Fruit fly (Drosophila melanogaster): ENCODE measurements around the gene LManII.
A peak's percentile ranks its signal among the peaks of the same experiment; 100 is the strongest.

The LManII gene

dm6 chr2L:10468388-10468787 lies 10.9 kb downstream of the LManII start:
- TF ChIP-seq tin (GFP tag; optimal IDR thresholded peaks at IDR 0.05) (peak; percentile 34), Myb (GFP tag; optimal IDR thresholded peaks at IDR 0.05) (peak; percentile 8), ara (GFP tag; IDR thresholded peaks at IDR 0.05) (peak; percentile 66; the same call in 1 of the 2 replicates), pita (GFP tag; optimal IDR thresholded peaks at IDR 0.05) (no peak), Hey (tag; optimal IDR thresholded peaks at IDR 0.05) (no peak), CG11695 (GFP tag; IDR thresholded peaks at IDR 0.05) (peak; percentile 41; the same call in 1 of the 3 replicates), mld (GFP tag; IDR thresholded peaks at IDR 0.05; ENCODE audit: partially characterized antibody) (no peak), toy (GFP tag; IDR thresholded peaks at IDR 0.05) (0 out of 2 replicates have a peak, but pooled peaks have one; percentile 14), sisA (GFP tag; IDR thresholded peaks at IDR 0.05) (peak; percentile 56), fd3F (GFP tag; optimal IDR thresholded peaks at IDR 0.05) (peak; percentile 33), Xrp1 (GFP tag; IDR thresholded peaks at IDR 0.05) (peak; percentile 64), Blimp-1 (GFP tag; optimal IDR thresholded peaks at IDR 0.05) (peak; percentile 59), lab (GFP tag; optimal IDR thresholded peaks at IDR 0.05) (peak; percentile 79), CG10147 (GFP tag; optimal IDR thresholded peaks at IDR 0.05) (peak; percentile 41), sima (GFP tag; optimal IDR thresholded peaks at IDR 0.05) (no peak), Pdp1 (GFP tag; optimal IDR thresholded peaks at IDR 0.05) (peak in 1 of 2 experiments; percentile 49), MBD-R2 (GFP tag; IDR thresholded peaks at IDR 0.05) (no peak), CG15601 (tag; optimal IDR thresholded peaks at IDR 0.05) (peak; percentile 35), bowl (GFP tag; IDR thresholded peaks at IDR 0.05) (peak; percentile 28; the same call in 1 of the 2 replicates), p53 (GFP tag; optimal IDR thresholded peaks at IDR 0.05) (no peak), mirr (GFP tag; optimal IDR thresholded peaks at IDR 0.05) (peak; percentile 30), jing (GFP tag; optimal IDR thresholded peaks at IDR 0.05) (peak; percentile 14), CG13123 (GFP tag; optimal IDR thresholded peaks at IDR 0.05) (no peak), mam (GFP tag; optimal IDR thresholded peaks at IDR 0.05) (peak; percentile 39), Ets97D (GFP tag; optimal IDR thresholded peaks at IDR 0.05) (peak; percentile 1), yki (optimal IDR thresholded peaks at IDR 0.05) (no peak), CG2889 (GFP tag; IDR thresholded peaks at IDR 0.05) (0 out of 3 replicates have a peak, but pooled peaks have one; percentile 45), HmgD (GFP tag; optimal IDR thresholded peaks at IDR 0.05) (no peak), Lim3 (GFP tag; IDR thresholded peaks at IDR 0.05) (no peak), dysf (GFP tag; IDR thresholded peaks at IDR 0.05) (peak; percentile 72), CG9215 (GFP tag; IDR thresholded peaks at IDR 0.05) (no peak; the same call in 1 of the 2 replicates), ken (GFP tag; IDR thresholded peaks at IDR 0.05) (peak; percentile 55; the same call in 1 of the 3 replicates), bcd (GFP tag; optimal IDR thresholded peaks at IDR 0.05) (peak; percentile 48), vfl (GFP tag; optimal IDR thresholded peaks at IDR 0.05) (no peak), CG8478 (optimal IDR thresholded peaks at IDR 0.05) (no peak), maf-S (GFP tag; optimal IDR thresholded peaks at IDR 0.05) (no peak), Dek (tag; optimal IDR thresholded peaks at IDR 0.05) (no peak), repo (GFP tag; optimal IDR thresholded peaks at IDR 0.05) (no peak), CG30403 (GFP tag; optimal IDR thresholded peaks at IDR 0.05) (peak; percentile 59), Drgx (GFP tag; IDR thresholded peaks at IDR 0.05) (peak; percentile 80), Hr51 (GFP tag; optimal IDR thresholded peaks at IDR 0.05) (peak; percentile 3 to 56), CG6791 (GFP tag; IDR thresholded peaks at IDR 0.05; ENCODE audit: partially characterized antibody) (no peak), CG4328 (GFP tag; optimal IDR thresholded peaks at IDR 0.05) (peak; percentile 37), CG10654 (GFP tag; optimal IDR thresholded peaks at IDR 0.05) (peak; percentile 28), C15 (GFP tag; IDR thresholded peaks at IDR 0.05) (no peak), Dad (GFP tag; optimal IDR thresholded peaks at IDR 0.05) (peak; percentile 37), CG4820 (GFP tag; optimal IDR thresholded peaks at IDR 0.05) (peak; percentile 44), CG17568 (GFP tag; optimal IDR thresholded peaks at IDR 0.05) (peak; percentile 34), CG42726 (GFP tag; IDR thresholded peaks at IDR 0.05; ENCODE audit: partially characterized antibody) (no peak), stc (GFP tag; IDR thresholded peaks at IDR 0.05) (0 out of 2 replicates have a peak, but pooled peaks have one; percentile 24), sr (GFP tag; IDR thresholded peaks at IDR 0.05) (peak; percentile 83), CG7839 (tag; optimal IDR thresholded peaks at IDR 0.05) (peak; percentile 68)

Data from whole organism, embryonic.